Fruit fly (Drosophila melanogaster): Measurements from ENCODE around the gene Mal-B2.

Mal-B2 gene

dm6 chr2L:11833786-11834185 lies 16.0 kb upstream of the Mal-B2 start, which contains the start of gene CG45011:
Gene CG45011 (plus strand): TSS chr2L:11834086.
- no peak for TF ChIP-seq noc (tag; optimal IDR thresholded peaks at IDR 0.05)

- no peak for TF ChIP-seq noc (tag; optimal IDR thresholded peaks at IDR 0.05)
Observed at dm6 chr2L:11834308-11834707, 15.4 kb upstream of the Mal-B2 start, which contains the start of gene CG45012. Gene CG45012 (plus strand): TSS chr2L:11834608.

DNA sequence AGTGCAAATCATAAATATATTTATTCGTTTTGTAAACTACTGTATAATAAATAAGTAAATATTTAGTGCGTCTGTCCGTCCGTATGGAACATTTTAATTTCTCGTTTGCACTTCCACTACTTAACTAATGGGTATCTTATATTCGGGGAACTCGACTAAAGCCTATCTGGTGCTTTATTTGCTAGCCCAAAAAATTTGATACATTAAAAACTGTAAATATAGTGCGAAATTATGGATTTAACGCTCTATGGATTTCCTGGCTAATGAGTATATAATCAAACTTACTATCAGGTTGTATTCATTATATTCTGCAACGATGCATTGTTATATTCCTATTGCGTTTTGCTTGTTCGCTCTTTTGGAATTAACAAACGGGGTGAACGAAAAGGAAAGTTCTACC lies 12.8 kb upstream of the Mal-B2 start, which contains the start of gene Sfp33A4:
TSS of gene Sfp33A4 (plus strand) at position 301 of the 400 bp plus-strand sequence.
- no peak for TF ChIP-seq noc (tag; optimal IDR thresholded peaks at IDR 0.05)

dm6 chr2L:11837413-11837812 lies 12.3 kb upstream of the Mal-B2 start, which contains the start of gene Sfp33A2:
Gene Sfp33A2 (plus strand): TSS chr2L:11837713.
- no peak for TF ChIP-seq noc (tag; optimal IDR thresholded peaks at IDR 0.05)

dm6 chr2L:11839612-11840011 lies 10.1 kb upstream of the Mal-B2 start, which contains the start of gene Sfp33A3:
Gene Sfp33A3 (plus strand): TSS chr2L:11839912.
- TF ChIP-seq noc (tag; optimal IDR thresholded peaks at IDR 0.05) = no peak

DNA sequence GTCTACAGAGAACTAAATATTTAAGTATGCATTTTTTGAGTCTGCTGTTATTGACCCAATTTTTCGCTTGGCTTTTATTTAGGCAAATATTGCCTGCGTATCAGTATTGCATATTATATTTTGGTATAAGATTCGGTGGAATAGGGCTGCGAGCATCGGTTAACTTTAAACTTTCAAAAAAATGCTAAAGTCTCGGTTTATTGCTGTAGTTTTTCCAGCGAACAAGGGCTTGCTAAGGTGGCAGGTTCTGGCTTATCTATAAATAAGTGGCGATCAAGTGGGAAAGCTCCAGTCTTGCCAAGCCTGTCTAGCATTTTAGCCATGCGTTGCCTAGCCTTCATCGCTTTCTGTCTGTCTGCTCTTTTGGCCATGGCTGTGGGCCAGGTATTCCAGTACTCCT lies 9.4 kb upstream of the Mal-B2 start, which contains the start of gene CG31704:
TSS of gene CG31704 (plus strand) at position 301 of the 400 bp plus-strand sequence.
- TF ChIP-seq noc (tag; optimal IDR thresholded peaks at IDR 0.05) = no peak

- TF ChIP-seq noc (tag; optimal IDR thresholded peaks at IDR 0.05) = peak; percentile 66
Observed at dm6 chr2L:11841538-11841937, 8.2 kb upstream of the Mal-B2 start.

dm6 chr2L:11842291-11843187 lies 7.2 kb upstream of the Mal-B2 start, which contains the start of the genes CG44008, CG14933, CG46426 and CG42486:
Gene CG44008 (minus strand): TSS chr2L:11842445.
Gene CG14933 (plus strand): TSS chr2L:11842828.
Gene CG46426 (plus strand): TSS chr2L:11842828.
Gene CG42486 (plus strand): TSS chr2L:11843137.
- peak; percentile 19 for TF ChIP-seq noc (tag; optimal IDR thresholded peaks at IDR 0.05)

- TF ChIP-seq noc (tag; optimal IDR thresholded peaks at IDR 0.05) = peak; percentile 41
Observed at dm6 chr2L:11844278-11844677, 5.5 kb upstream of the Mal-B2 start.

DNA sequence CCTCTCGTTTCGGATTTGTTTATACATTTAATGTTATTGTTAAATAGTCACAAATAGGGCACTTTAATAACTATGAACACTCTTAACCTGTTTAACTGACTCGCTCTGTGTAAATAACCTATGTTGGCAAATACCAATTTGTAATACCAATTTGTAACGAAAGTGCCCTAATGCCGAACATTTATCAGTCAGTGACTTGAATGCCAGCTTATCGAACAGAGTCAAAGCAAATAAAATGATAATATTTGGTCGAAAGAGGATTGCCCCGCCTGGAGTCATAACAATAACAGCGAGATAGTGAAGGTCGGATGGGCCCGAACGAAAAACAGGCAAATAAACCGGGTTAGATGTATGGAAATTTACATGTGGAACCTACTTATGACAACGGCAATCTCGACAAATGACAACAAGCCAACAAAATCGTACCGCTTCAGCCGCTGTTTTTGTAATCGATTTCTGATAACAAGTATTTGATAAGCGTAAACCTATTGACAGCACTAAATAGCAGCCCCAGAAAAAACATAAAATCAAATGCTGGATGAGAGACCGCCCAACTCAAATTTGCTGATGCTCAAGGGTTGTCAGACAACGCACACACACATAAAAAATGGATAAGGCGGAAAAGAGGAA lies 4.5 kb upstream of the Mal-B2 start:
- no peak for TF ChIP-seq noc (tag; optimal IDR thresholded peaks at IDR 0.05)

- no peak for TF ChIP-seq noc (tag; optimal IDR thresholded peaks at IDR 0.05)
Observed at dm6 chr2L:11846926-11847325, 2.8 kb upstream of the Mal-B2 start, which contains the start of gene Mal-B1. Gene Mal-B1 (plus strand): TSS chr2L:11847226.

DNA sequence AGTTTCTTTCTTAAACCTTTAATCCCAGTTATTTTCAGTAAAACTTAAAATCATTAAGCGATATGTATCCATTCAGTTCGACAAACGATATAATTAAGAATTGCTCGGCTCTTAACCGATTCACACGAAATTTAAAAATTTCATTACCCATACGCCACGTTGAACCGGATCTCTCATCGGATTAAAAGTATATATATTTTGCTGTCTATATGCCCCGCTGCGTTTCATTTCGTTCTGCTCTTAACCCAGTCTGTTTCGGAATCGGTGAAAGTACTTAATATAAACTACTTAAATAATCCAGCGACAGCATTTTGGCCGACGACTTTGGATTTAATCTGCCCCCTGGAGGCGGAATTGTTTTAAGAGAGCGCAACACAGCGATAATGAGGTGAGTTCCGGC lies 3.4 kb downstream of the Mal-B2 start, which contains the start of gene CG42751:
TSS of gene CG42751 (plus strand) at position 301 of the 400 bp plus-strand sequence.
- no peak for TF ChIP-seq noc (tag; optimal IDR thresholded peaks at IDR 0.05)

DNA sequence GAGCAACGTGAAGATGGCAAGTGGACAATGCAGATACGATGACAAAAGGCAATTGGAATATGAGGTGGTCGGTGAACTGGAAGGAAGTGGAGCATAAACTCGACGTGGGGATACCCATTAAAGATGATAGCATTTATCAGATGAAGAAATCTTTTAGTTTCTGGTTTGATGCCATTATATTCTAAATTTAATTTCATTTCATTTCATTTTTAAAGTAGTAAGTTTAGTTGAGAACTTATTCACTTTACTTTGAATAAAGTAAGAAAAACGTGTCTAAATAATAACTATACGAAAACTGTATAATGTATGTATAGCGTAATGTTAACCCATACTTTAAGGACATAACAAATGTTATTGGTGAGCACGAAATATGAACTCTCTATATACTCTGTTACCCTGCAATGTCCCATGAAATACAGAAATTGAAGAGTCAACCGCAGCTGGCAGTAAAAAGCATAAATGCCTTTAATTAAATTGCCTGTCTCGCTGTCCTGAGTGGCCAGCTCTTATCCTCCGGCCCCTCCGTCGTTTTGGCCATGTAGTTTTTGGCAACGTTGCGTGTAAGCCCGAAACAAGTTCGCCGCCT lies 21.2 kb downstream of the Mal-B2 start:
- no peak for TF ChIP-seq noc (tag; optimal IDR thresholded peaks at IDR 0.05)

dm6 chr2L:11874232-11874765 lies 24.5 kb downstream of the Mal-B2 start:
- TF ChIP-seq noc (tag; optimal IDR thresholded peaks at IDR 0.05) = no peak

DNA sequence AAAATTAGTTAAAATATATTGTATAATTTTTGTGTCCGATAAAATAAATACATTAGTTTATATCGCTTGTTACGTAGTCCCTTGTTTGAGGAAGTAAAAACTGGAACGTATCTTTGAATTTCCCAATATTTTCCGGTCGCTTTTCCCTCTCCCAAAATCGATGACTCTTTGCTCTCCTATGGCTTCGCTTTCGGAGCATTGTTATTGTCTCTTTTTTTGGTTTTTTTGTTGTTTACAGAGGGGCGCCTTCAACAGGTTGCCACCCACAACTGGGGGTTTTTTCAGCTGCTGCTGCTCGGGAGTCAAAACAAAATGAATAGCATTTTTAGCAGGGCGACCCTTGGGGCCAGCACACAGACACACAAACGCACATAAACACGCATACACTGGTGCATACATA lies 25.1 kb downstream of the Mal-B2 start:
- TF ChIP-seq noc (tag; optimal IDR thresholded peaks at IDR 0.05) = no peak

All from whole organism, larva.